Worm (Caenorhabditis elegans): ENCODE data around the gene C14A4.8.

Gene C14A4.8

ce11 chrII:10608821-10609220, 10.9 kb upstream of the C14A4.8 start:
- TF ChIP-seq ref-1 (GFP tag; conservative IDR thresholded peaks at IDR 0.05) (no peak), tab-1 (GFP tag; IDR thresholded peaks at IDR 0.05) (no peak), T22C8.4 (GFP tag; IDR thresholded peaks at IDR 0.05) (no peak), flt-1 (GFP tag; IDR thresholded peaks at IDR 0.05) (no peak), klf-2 (GFP tag; conservative IDR thresholded peaks at IDR 0.05) (no peak), ztf-23 (GFP tag; IDR thresholded peaks at IDR 0.05) (no peak), med-1 (GFP tag; optimal IDR thresholded peaks at IDR 0.05; ENCODE audit: insufficient read depth) (no peak), ztf-29 (GFP tag; IDR thresholded peaks at IDR 0.05) (no peak), cog-1 (tag; optimal IDR thresholded peaks at IDR 0.05) (no peak)

DNA sequence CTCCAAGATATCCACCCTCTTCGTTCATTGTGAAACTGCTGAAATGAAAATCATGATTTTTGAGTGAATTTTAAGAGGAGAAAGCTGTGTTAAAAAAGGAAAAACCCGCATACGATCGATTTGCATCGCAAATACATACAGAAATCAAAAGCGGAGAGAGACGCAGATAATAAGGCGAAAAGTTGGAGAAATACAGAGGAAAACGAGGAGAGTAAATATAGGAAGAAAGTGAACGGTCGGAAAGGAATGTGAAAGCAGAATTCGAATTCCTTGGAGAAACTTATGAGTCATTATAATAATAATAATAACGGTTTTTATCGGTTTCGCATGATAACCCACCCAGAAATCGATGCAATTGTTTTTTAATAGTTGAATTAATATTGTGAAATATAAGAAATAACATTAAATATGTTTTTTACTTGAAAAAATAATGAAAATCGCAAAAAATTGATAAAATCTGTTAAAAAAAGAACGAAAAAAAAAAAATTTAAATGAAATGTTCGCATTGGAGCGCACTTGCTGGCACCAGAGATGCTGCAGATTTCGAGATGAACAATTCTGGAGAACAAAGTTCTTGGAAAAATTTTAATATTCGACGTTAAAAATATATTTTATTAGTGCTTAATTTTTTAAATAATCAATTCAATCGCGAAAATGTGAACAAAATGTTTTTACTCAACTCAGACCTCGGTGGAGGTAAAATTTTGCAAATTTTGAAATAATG, 9.5 kb upstream of the C14A4.8 start, which contains the start of gene ccm-3:
ccm-3 (minus strand) TSS at position 38 of the 724 bp plus-strand sequence.
- no peak for TF ChIP-seq tab-1 (GFP tag; IDR thresholded peaks at IDR 0.05)
- no peak for TF ChIP-seq ref-1 (GFP tag; conservative IDR thresholded peaks at IDR 0.05)
- no peak for TF ChIP-seq T22C8.4 (GFP tag; IDR thresholded peaks at IDR 0.05)
- no peak for TF ChIP-seq klf-2 (GFP tag; conservative IDR thresholded peaks at IDR 0.05)
- TF ChIP-seq cog-1 (tag; optimal IDR thresholded peaks at IDR 0.05): no peak
- TF ChIP-seq ztf-29 (GFP tag; IDR thresholded peaks at IDR 0.05): no peak
- TF ChIP-seq flt-1 (GFP tag; IDR thresholded peaks at IDR 0.05): no peak
- TF ChIP-seq ztf-23 (GFP tag; IDR thresholded peaks at IDR 0.05): no peak
- no peak for TF ChIP-seq med-1 (GFP tag; optimal IDR thresholded peaks at IDR 0.05; ENCODE audit: insufficient read depth)

- TF ChIP-seq T22C8.4 (GFP tag; IDR thresholded peaks at IDR 0.05): no peak
- no peak for TF ChIP-seq ztf-29 (GFP tag; IDR thresholded peaks at IDR 0.05)
- TF ChIP-seq cog-1 (tag; optimal IDR thresholded peaks at IDR 0.05): no peak
- no peak for TF ChIP-seq tab-1 (GFP tag; IDR thresholded peaks at IDR 0.05)
- TF ChIP-seq ztf-23 (GFP tag; IDR thresholded peaks at IDR 0.05): no peak
- no peak for TF ChIP-seq ref-1 (GFP tag; conservative IDR thresholded peaks at IDR 0.05)
- TF ChIP-seq klf-2 (GFP tag; conservative IDR thresholded peaks at IDR 0.05): no peak
- TF ChIP-seq med-1 (GFP tag; optimal IDR thresholded peaks at IDR 0.05; ENCODE audit: insufficient read depth): no peak
- TF ChIP-seq flt-1 (GFP tag; IDR thresholded peaks at IDR 0.05): no peak
Observed at ce11 chrII:10605512-10605911, 7.6 kb upstream of the C14A4.8 start, which contains the start of gene taf-13. Gene taf-13, minus strand, starts transcription at chrII:10605612.

DNA sequence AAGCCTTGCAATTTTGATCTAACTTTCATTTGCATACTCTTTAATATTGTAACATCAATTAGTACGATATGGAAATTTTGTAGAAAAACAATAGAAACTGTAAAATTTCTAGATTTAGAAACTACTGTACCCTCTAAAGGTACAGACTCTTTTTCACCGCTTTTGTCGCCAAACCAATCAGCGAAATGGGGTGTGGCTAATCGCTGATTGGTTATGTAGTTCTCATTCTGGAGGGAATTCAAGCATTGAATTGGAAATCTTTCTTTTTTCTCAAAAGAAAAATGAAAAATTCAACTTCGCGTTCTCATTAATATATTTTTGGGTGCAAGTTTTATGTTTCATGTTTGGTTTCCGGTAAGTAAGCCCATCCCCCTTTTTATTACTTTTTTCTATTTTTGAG, 5.6 kb upstream of the C14A4.8 start:
- no peak for TF ChIP-seq cog-1 (tag; optimal IDR thresholded peaks at IDR 0.05)
- no peak for TF ChIP-seq ref-1 (GFP tag; conservative IDR thresholded peaks at IDR 0.05)

DNA sequence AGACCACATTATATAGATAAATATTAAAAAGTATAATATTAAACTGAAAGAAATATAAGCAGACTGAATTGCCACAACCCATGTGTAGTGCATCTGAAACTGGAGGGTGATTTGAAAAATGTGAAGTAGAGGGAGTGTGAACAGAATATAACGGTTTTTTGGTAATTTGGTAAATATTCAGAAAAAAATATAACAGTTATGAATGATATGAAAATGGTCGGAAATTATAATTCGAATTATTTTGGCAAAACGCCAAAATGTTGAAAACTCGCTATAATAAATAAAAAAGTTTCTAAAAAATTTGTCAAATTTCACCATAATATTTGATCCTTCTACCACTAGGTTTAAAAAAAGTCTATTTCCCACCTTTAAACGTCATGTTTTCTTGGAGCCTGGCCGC, 4.2 kb upstream of the C14A4.8 start, which contains the start of gene srv-2:
srv-2 (minus strand) TSS at position 101 of the 400 bp plus-strand sequence.
- no peak for TF ChIP-seq klf-2 (GFP tag; conservative IDR thresholded peaks at IDR 0.05)
- no peak for TF ChIP-seq cog-1 (tag; optimal IDR thresholded peaks at IDR 0.05)
- TF ChIP-seq ztf-29 (GFP tag; IDR thresholded peaks at IDR 0.05): no peak
- no peak for TF ChIP-seq ztf-23 (GFP tag; IDR thresholded peaks at IDR 0.05)
- no peak for TF ChIP-seq flt-1 (GFP tag; IDR thresholded peaks at IDR 0.05)
- TF ChIP-seq tab-1 (GFP tag; IDR thresholded peaks at IDR 0.05): no peak

DNA sequence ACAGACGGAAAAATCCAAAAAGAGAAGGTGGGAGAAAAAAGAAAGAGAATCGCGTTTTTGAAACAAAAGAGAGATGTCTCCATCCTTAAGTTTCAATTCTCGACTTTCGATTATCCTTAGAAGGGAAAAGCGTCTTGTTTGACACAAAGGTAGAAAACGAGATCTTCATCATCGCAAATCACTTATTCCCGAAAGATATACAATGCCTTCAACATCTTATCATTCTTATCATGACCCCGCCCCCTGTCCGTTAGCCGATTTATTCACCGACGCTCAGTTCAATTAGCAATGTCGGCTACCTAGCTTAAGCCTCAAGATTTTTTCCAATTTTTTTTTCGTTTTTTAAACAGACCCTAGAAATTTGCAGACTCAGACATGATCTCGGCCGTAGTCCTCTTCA, 1.0 kb upstream of the C14A4.8 start, which contains the start of gene C14A4.9:
C14A4.9 (plus strand) TSS at position 368 of the 400 bp plus-strand sequence.
- TF ChIP-seq flt-1 (GFP tag; IDR thresholded peaks at IDR 0.05) (no peak), T22C8.4 (GFP tag; IDR thresholded peaks at IDR 0.05) (no peak), klf-2 (GFP tag; conservative IDR thresholded peaks at IDR 0.05) (no peak), ztf-29 (GFP tag; IDR thresholded peaks at IDR 0.05) (no peak), cog-1 (tag; optimal IDR thresholded peaks at IDR 0.05) (no peak), tab-1 (GFP tag; IDR thresholded peaks at IDR 0.05) (no peak), ztf-23 (GFP tag; IDR thresholded peaks at IDR 0.05) (no peak), med-1 (GFP tag; optimal IDR thresholded peaks at IDR 0.05; ENCODE audit: insufficient read depth) (no peak), ref-1 (GFP tag; conservative IDR thresholded peaks at IDR 0.05) (no peak)

DNA sequence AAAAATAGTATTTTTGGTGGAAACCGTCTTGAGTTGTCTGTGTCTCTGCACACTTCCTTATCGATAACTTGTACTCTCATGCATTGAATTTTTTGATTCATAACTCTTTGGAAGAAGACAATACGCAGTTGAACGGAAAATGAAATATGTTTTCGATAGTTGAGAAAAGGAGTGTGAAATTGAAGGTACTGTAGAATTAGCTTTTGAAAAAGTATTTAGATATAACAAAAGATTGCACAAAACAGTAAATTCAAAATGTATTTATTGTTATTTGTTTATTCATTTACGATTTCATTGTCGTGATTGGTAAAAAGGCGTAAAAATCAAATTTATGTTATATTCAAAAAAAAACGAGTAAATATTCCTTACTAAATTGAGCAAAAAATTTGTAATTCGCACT, 1.5 kb downstream of the C14A4.8 start, which contains the start of gene C14A4.7:
C14A4.7 (minus strand) TSS at position 101 of the 400 bp plus-strand sequence.
- TF ChIP-seq klf-2 (GFP tag; conservative IDR thresholded peaks at IDR 0.05) (no peak), tab-1 (GFP tag; IDR thresholded peaks at IDR 0.05) (no peak), cog-1 (tag; optimal IDR thresholded peaks at IDR 0.05) (no peak), flt-1 (GFP tag; IDR thresholded peaks at IDR 0.05) (no peak), ztf-29 (GFP tag; IDR thresholded peaks at IDR 0.05) (no peak), ref-1 (GFP tag; conservative IDR thresholded peaks at IDR 0.05) (no peak), ztf-23 (GFP tag; IDR thresholded peaks at IDR 0.05) (no peak), med-1 (GFP tag; optimal IDR thresholded peaks at IDR 0.05; ENCODE audit: insufficient read depth) (no peak)

DNA sequence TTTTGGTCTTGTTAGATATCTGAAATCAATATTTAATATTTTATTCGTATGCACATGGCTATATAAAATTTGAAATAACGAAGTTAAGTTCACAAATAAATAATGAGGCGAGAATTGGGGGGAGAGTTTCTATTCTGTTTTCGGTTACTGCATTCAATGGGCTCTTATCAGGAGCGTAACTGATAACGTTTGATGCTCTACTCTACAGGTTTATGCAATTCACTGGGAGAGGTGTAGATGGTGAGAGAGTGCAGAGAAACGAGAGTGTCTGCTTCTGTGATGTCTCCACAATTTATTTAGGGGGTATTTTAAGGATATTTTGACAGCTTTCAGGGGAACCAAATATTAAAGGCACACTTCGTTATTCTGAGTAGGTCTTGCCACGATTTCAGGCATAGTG, 3.2 kb downstream of the C14A4.8 start, which contains the start of gene C14A4.6:
C14A4.6 (minus strand) TSS at position 19 of the 400 bp plus-strand sequence.
- TF ChIP-seq ztf-23 (GFP tag; IDR thresholded peaks at IDR 0.05): no peak
- no peak for TF ChIP-seq T22C8.4 (GFP tag; IDR thresholded peaks at IDR 0.05)

ce11 chrII:10594312-10594711, 3.6 kb downstream of the C14A4.8 start:
- TF ChIP-seq ref-1 (GFP tag; conservative IDR thresholded peaks at IDR 0.05) (no peak), ztf-23 (GFP tag; IDR thresholded peaks at IDR 0.05) (no peak), T22C8.4 (GFP tag; IDR thresholded peaks at IDR 0.05) (no peak)

DNA sequence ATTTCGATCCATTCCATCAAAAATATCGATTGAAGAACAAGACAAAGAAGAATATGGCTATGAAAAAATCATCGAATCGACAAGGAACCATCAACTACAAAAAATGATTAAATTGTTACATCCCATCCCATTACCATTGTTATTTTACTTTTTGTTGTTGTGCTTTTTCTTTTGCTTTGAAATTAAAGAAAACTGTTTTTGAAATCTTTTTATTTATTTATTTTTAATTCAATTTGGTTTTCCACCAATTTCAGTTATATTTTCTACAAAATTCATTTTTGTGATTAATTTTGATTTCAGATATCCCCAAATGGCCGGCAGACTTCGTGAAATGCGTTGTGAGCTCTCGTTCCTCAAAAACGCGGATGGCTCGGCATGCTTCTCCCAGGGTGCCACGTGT, 5.5 kb downstream of the C14A4.8 start, which contains the start of gene crn-5:
crn-5 (plus strand) TSS at position 301 of the 400 bp plus-strand sequence.
- TF ChIP-seq med-1 (GFP tag; optimal IDR thresholded peaks at IDR 0.05; ENCODE audit: insufficient read depth) (no peak), ztf-29 (GFP tag; IDR thresholded peaks at IDR 0.05) (no peak), tab-1 (GFP tag; IDR thresholded peaks at IDR 0.05) (no peak), klf-2 (GFP tag; conservative IDR thresholded peaks at IDR 0.05) (no peak), flt-1 (GFP tag; IDR thresholded peaks at IDR 0.05) (no peak), ref-1 (GFP tag; conservative IDR thresholded peaks at IDR 0.05) (no peak), cog-1 (tag; optimal IDR thresholded peaks at IDR 0.05) (no peak), ztf-23 (GFP tag; IDR thresholded peaks at IDR 0.05) (no peak), T22C8.4 (GFP tag; IDR thresholded peaks at IDR 0.05) (no peak)

Measured in whole organism, midembryonic.